Worm (Caenorhabditis elegans) whole organism, early embryonic: Measurements from ENCODE around the gene gst-17.
"Not testable (repeated sequence)": the region's sequence is repeated elsewhere in the genome, so short reads cannot be mapped to it uniquely, and the experiment has no call there.

Experiments used
- F13C5.2 ChIP-seq: sonication (generic microtip); optimal IDR thresholded peaks from 2 replicates; lab custom pipeline; 2017; ENCODE audit warnings: mild to moderate bottlenecking, missing genetic modification characterization, inconsistent platforms, missing compliant biosample characterization
- ama-1 ChIP-seq: fragments of 150-350 bp; optimal IDR thresholded peaks from 2 replicates; lab custom pipeline; 2014
- ceh-13 ChIP-seq: fragments of 200-800 bp; sonication (Bioruptor generic); optimal IDR thresholded peaks from 2 replicates; lab custom pipeline; 2018; ENCODE audit warnings: mild to moderate bottlenecking, missing genetic modification characterization, missing compliant biosample characterization
- ceh-36 ChIP-seq: sonication (generic microtip); optimal IDR thresholded peaks from 2 replicates; lab custom pipeline; 2016; ENCODE audit warnings: missing genetic modification characterization, inconsistent platforms, missing compliant biosample characterization
- ets-7 ChIP-seq: sonication (generic microtip); optimal IDR thresholded peaks from 2 replicates; lab custom pipeline; 2016; ENCODE audit warnings: missing genotype, missing genetic modification characterization, missing compliant biosample characterization
- flt-1 ChIP-seq: fragments of 200-800 bp; sonication (Bioruptor generic); IDR thresholded peaks from 2 replicates; pipeline ENCODE4 v1.3.6; 2022; ENCODE audit warnings: missing genetic modification characterization, missing compliant biosample characterization
- hnd-1 ChIP-seq: sonication (generic microtip); optimal IDR thresholded peaks from 2 replicates; lab custom pipeline; 2016; ENCODE audit warnings: missing genetic modification characterization, missing compliant biosample characterization
- scrt-1 ChIP-seq: fragments of 200-800 bp; sonication (Bioruptor generic); IDR thresholded peaks from 2 replicates; pipeline ENCODE4 v1.3.6; 2022; ENCODE audit warnings: missing genetic modification characterization, missing compliant biosample characterization
- tbx-11 ChIP-seq: fragments of 200-800 bp; sonication (Bioruptor generic); IDR thresholded peaks from 2 replicates; pipeline ENCODE4 v1.3.6; 2022; ENCODE audit warnings: missing genetic modification characterization, missing compliant biosample characterization
- tbx-37 ChIP-seq: fragments of 200-800 bp; sonication (Bioruptor generic); conservative IDR thresholded peaks from 2 replicates; pipeline ENCODE4 v1.3.6; 2022; ENCODE audit warnings: missing genetic modification reagents, missing genetic modification characterization, missing compliant biosample characterization

ce11 chrII:13654723-13655122 is 24.1 kb upstream of the gst-17 start, which contains the start of gene C31C9.9:
- TF ChIP-seq ceh-36; hnd-1 (tag; lab: Kevin White, UChicago); ceh-13 (GFP tag; lab: Kevin White, UChicago); ets-7 (tag; lab: Kevin White, UChicago); ama-1 (lab: Kevin White, UChicago); F13C5.2; flt-1 (GFP tag; lab: Robert Waterston, UW); scrt-1; tbx-11 (GFP tag; lab: Robert Waterston, UW); tbx-37: not testable (repeated sequence)
